Worm (Caenorhabditis elegans) whole organism, L4 larva: ENCODE data around the gene F55D1.1.

Source experiments
- F37D6.2 ChIP-seq: sonication (generic microtip); optimal IDR thresholded peaks from 2 replicates; lab custom pipeline; 2016; ENCODE audit warnings: mild to moderate bottlenecking, missing genetic modification characterization, missing compliant biosample characterization
- F49E8.2 ChIP-seq: sonication (generic microtip); optimal IDR thresholded peaks from 2 replicates; lab custom pipeline; 2016; ENCODE audit warnings: missing compliant biosample characterization, mild to moderate bottlenecking, missing genetic modification characterization, borderline replicate concordance
- T20F7.1 ChIP-seq: fragments of 200-800 bp; sonication (Bioruptor generic); optimal IDR thresholded peaks from 2 replicates; lab custom pipeline; 2018; ENCODE audit warnings: mild to moderate bottlenecking, missing genetic modification characterization, missing compliant biosample characterization
- Y48G9A.11 ChIP-seq: fragments of 200-800 bp; sonication (Bioruptor generic); IDR thresholded peaks from 2 replicates; pipeline ENCODE4 v1.3.6; 2022; ENCODE audit warnings: missing genetic modification reagents, missing genetic modification characterization, missing compliant biosample characterization
- Y75B8A.6 ChIP-seq: fragments of 200-800 bp; sonication (Bioruptor generic); IDR thresholded peaks from 2 replicates; pipeline ENCODE4 v1.3.6; 2022; ENCODE audit warnings: missing genetic modification reagents, missing genetic modification characterization, missing compliant biosample characterization
- aha-1 ChIP-seq: fragments of 150-350 bp; peaks from one replicate; lab custom pipeline; 2014; ENCODE audit warnings: missing biosample characterization, missing genetic modification characterization
- attf-4 ChIP-seq: sonication (generic microtip); optimal IDR thresholded peaks from 3 replicates; lab custom pipeline; 2017; ENCODE audit warnings: missing biosample characterization, missing genetic modification characterization
- ceh-28 ChIP-seq: fragments of 150-350 bp; optimal IDR thresholded peaks from 2 replicates; lab custom pipeline; 2014; ENCODE audit warnings: missing biosample characterization, missing genetic modification reagents, missing genetic modification characterization
- ceh-44 ChIP-seq: fragments of 200-800 bp; sonication (Bioruptor generic); IDR thresholded peaks from 2 replicates; pipeline ENCODE4 v1.3.6; 2022; ENCODE audit warnings: missing genetic modification reagents, missing genetic modification characterization, missing compliant biosample characterization
- daf-12 ChIP-seq: fragments of 150-350 bp; optimal IDR thresholded peaks from 2 replicates; lab custom pipeline; 2014; ENCODE audit warnings: missing biosample characterization, missing genetic modification reagents, missing genetic modification characterization
- daf-16 ChIP-seq, 3 experiments: sonication (generic microtip); optimal IDR thresholded peaks; 2 replicates each; lab custom pipeline; 2016 to 2017; ENCODE audit warnings: missing genetic modification characterization in 3 of 3, missing genetic modification reagents in 3 of 3, mild to moderate bottlenecking in 2 of 3, missing compliant biosample characterization in 2 of 3, missing biosample characterization in 1 of 3, moderate library complexity in 1 of 3
- dmd-6 ChIP-seq: fragments of 200-800 bp; sonication (Bioruptor generic); IDR thresholded peaks from 2 replicates; pipeline ENCODE4 v1.3.6; 2022; ENCODE audit warnings: missing genetic modification reagents, missing genetic modification characterization, missing compliant biosample characterization
- dmd-8 ChIP-seq: fragments of 200-800 bp; sonication (Bioruptor generic); IDR thresholded peaks from 2 replicates; pipeline ENCODE4 v1.3.6; 2022; ENCODE audit warnings: missing genetic modification characterization, missing compliant biosample characterization
- dmd-9 ChIP-seq: fragments of 200-800 bp; sonication (Bioruptor generic); IDR thresholded peaks from 2 replicates; pipeline ENCODE4 v1.3.6; 2022; ENCODE audit warnings: missing genetic modification reagents, missing genetic modification characterization, missing compliant biosample characterization
- dpl-1 ChIP-seq: fragments of 150-350 bp; optimal IDR thresholded peaks from 2 replicates; lab custom pipeline; 2014; ENCODE audit warnings: missing biosample characterization, missing genetic modification reagents, missing genetic modification characterization
- dve-1 ChIP-seq: sonication (generic microtip); optimal IDR thresholded peaks from 2 replicates; lab custom pipeline; 2017; ENCODE audit warnings: antibody characterized with exemption, mild to moderate bottlenecking, missing genetic modification characterization, missing compliant biosample characterization; ENCODE audit not compliant: insufficient read depth
- hlh-11 ChIP-seq: fragments of 200-800 bp; sonication (Bioruptor generic); optimal IDR thresholded peaks from 2 replicates; lab custom pipeline; 2018; ENCODE audit warnings: mild to moderate bottlenecking, missing genetic modification characterization, missing compliant biosample characterization
- hlh-30 ChIP-seq: sonication (generic microtip); optimal IDR thresholded peaks from 2 replicates; lab custom pipeline; 2017; ENCODE audit warnings: antibody characterized with exemption, mild to moderate bottlenecking, missing genetic modification characterization, missing compliant biosample characterization; ENCODE audit not compliant: insufficient read depth
- jun-1 ChIP-seq: fragments of 150-350 bp; optimal IDR thresholded peaks from 2 replicates; lab custom pipeline; 2014; ENCODE audit warnings: missing biosample characterization, missing genetic modification reagents, missing genetic modification characterization
- lim-7 ChIP-seq: fragments of 200-800 bp; sonication (Bioruptor generic); IDR thresholded peaks from 2 replicates; pipeline ENCODE4 v1.3.6; 2022; ENCODE audit warnings: missing genetic modification characterization, missing compliant biosample characterization
- lin-29 ChIP-seq: fragments of 200-800 bp; sonication (Bioruptor generic); IDR thresholded peaks from 2 replicates; pipeline ENCODE4 v1.3.6; 2022; ENCODE audit warnings: missing genetic modification reagents, missing genetic modification characterization, missing compliant biosample characterization
- lin-38 ChIP-seq: fragments of 200-800 bp; sonication (Bioruptor generic); IDR thresholded peaks from 2 replicates; pipeline ENCODE4 v1.3.6; 2022; ENCODE audit warnings: missing genetic modification reagents, missing genetic modification characterization, missing compliant biosample characterization
- lsy-2 ChIP-seq, 2 experiments: fragments of 150-350 bp in 1 of 2; sonication (generic microtip) in 1 of 2; optimal IDR thresholded peaks; 2 replicates each; lab custom pipeline; 2014 to 2017; ENCODE audit warnings: missing biosample characterization in 2 of 2, missing genetic modification characterization in 2 of 2
- madf-9 ChIP-seq: fragments of 200-800 bp; sonication (Bioruptor generic); conservative IDR thresholded peaks from 2 replicates; pipeline ENCODE4 v1.3.6; 2022; ENCODE audit warnings: missing genetic modification reagents, missing genetic modification characterization, missing compliant biosample characterization
- mep-1 ChIP-seq: fragments of 150-350 bp; sonication (generic microtip); optimal IDR thresholded peaks from 3 replicates; lab custom pipeline; 2014; ENCODE audit warnings: missing biosample characterization, missing genetic modification characterization
- mes-2 ChIP-seq: sonication (generic microtip); optimal IDR thresholded peaks from 2 replicates; lab custom pipeline; 2016; ENCODE audit warnings: missing genotype, mild to moderate bottlenecking, missing genetic modification characterization, missing compliant biosample characterization; ENCODE audit not compliant: poor library complexity, severe bottlenecking
- mxl-2 ChIP-seq: fragments of 200-800 bp; sonication (Bioruptor generic); conservative IDR thresholded peaks from 2 replicates; pipeline ENCODE4 v1.3.6; 2022; ENCODE audit warnings: missing genetic modification reagents, missing genetic modification characterization, missing compliant biosample characterization
- nhr-102 ChIP-seq: sonication (generic microtip); optimal IDR thresholded peaks from 2 replicates; lab custom pipeline; 2016; ENCODE audit warnings: mild to moderate bottlenecking, missing genetic modification characterization, moderate library complexity, missing compliant biosample characterization
- nhr-237 ChIP-seq: sonication (generic microtip); optimal IDR thresholded peaks from 2 replicates; lab custom pipeline; 2017; ENCODE audit warnings: missing biosample characterization, missing genetic modification characterization
- nhr-28 ChIP-seq: fragments of 150-350 bp; optimal IDR thresholded peaks from 2 replicates; lab custom pipeline; 2014; ENCODE audit warnings: missing biosample characterization, missing genetic modification characterization
- nhr-42 ChIP-seq: fragments of 200-800 bp; sonication (Bioruptor generic); IDR thresholded peaks from 2 replicates; pipeline ENCODE4 v1.3.6; 2022; ENCODE audit warnings: missing genetic modification characterization, missing compliant biosample characterization
- nhr-48 ChIP-seq: sonication (generic microtip); optimal IDR thresholded peaks from 2 replicates; lab custom pipeline; 2016; ENCODE audit warnings: mild to moderate bottlenecking, missing genetic modification characterization, missing compliant biosample characterization
- nhr-6 ChIP-seq: fragments of 150-350 bp; optimal IDR thresholded peaks from 2 replicates; lab custom pipeline; 2014; ENCODE audit warnings: missing biosample characterization, missing genetic modification characterization
- nhr-76 ChIP-seq: fragments of 150-350 bp; optimal IDR thresholded peaks from 2 replicates; lab custom pipeline; 2014; ENCODE audit warnings: missing biosample characterization, missing genetic modification characterization
- pha-4 ChIP-seq, 2 experiments: fragments of 150-350 bp in 1 of 2; fragments of 200-800 bp in 1 of 2; sonication (Bioruptor generic) in 1 of 2; IDR thresholded peaks in 1 of 2; optimal IDR thresholded peaks in 1 of 2; 2 replicates each; pipeline versions ENCODE4 v1.3.6 to Lab custom; 2014 to 2022; ENCODE audit warnings: missing genetic modification characterization in 2 of 2, missing genetic modification reagents in 2 of 2, missing biosample characterization in 1 of 2, missing compliant biosample characterization in 1 of 2
- php-3 ChIP-seq: fragments of 200-800 bp; sonication (Bioruptor generic); IDR thresholded peaks from 2 replicates; pipeline ENCODE4 v1.3.6; 2022; ENCODE audit warnings: missing genetic modification reagents, missing genetic modification characterization, missing compliant biosample characterization
- pqm-1 ChIP-seq: sonication (generic microtip); optimal IDR thresholded peaks from 2 replicates; lab custom pipeline; 2017; ENCODE audit warnings: missing biosample characterization, missing genetic modification characterization
- rbr-2 ChIP-seq: sonication (generic microtip); optimal IDR thresholded peaks from 2 replicates; lab custom pipeline; 2016; ENCODE audit warnings: missing genotype, missing genetic modification characterization, missing compliant biosample characterization
- sdz-12 ChIP-seq: fragments of 200-800 bp; sonication (Bioruptor generic); optimal IDR thresholded peaks from 2 replicates; lab custom pipeline; 2018; ENCODE audit warnings: mild to moderate bottlenecking, missing genetic modification characterization, missing compliant biosample characterization
- spr-1 ChIP-seq: sonication (generic microtip); optimal IDR thresholded peaks from 2 replicates; lab custom pipeline; 2016; ENCODE audit warnings: mild to moderate bottlenecking, missing genetic modification characterization, missing compliant biosample characterization
- spr-3 ChIP-seq: fragments of 200-800 bp; sonication (Bioruptor generic); optimal IDR thresholded peaks from 2 replicates; lab custom pipeline; 2018; ENCODE audit warnings: mild to moderate bottlenecking, missing genetic modification characterization, missing compliant biosample characterization
- unc-130 ChIP-seq: sonication (generic microtip); optimal IDR thresholded peaks from 2 replicates; lab custom pipeline; 2016; ENCODE audit warnings: missing genetic modification reagents, missing genetic modification characterization, missing compliant biosample characterization
- unc-39 ChIP-seq: sonication (generic microtip); optimal IDR thresholded peaks from 2 replicates; lab custom pipeline; 2017; ENCODE audit warnings: missing biosample characterization, missing genetic modification characterization
- vab-7 ChIP-seq: fragments of 200-800 bp; sonication (Bioruptor generic); IDR thresholded peaks from 2 replicates; pipeline ENCODE4 v1.3.6; 2022; ENCODE audit warnings: missing genetic modification reagents, missing genetic modification characterization, missing compliant biosample characterization
- zag-1 ChIP-seq: fragments of 150-350 bp; optimal IDR thresholded peaks from 2 replicates; lab custom pipeline; 2014; ENCODE audit warnings: missing biosample characterization, missing genetic modification characterization

Gene F55D1.1

ce11 chrX:5479876-5480580 lies 9.6 kb upstream of the F55D1.1 start:
- TF ChIP-seq F37D6.2 = no peak
- TF ChIP-seq zag-1 (tag; lab: Kevin White, UChicago) = no peak
- peak in 1 of 2 experiments; percentile 4 for TF ChIP-seq lsy-2 (tag; optimal IDR thresholded peaks at IDR 0.05; lab: Kevin White, UChicago)
- peak; percentile 46 for TF ChIP-seq nhr-28 (tag; lab: Kevin White, UChicago)
- TF ChIP-seq daf-12 (tag; lab: Kevin White, UChicago) = no peak
- peak; percentile 34 for TF ChIP-seq hlh-30 (tag; lab: Kevin White, UChicago)
- peak; percentile 60 for TF ChIP-seq pqm-1 (tag; lab: Kevin White, UChicago)
- TF ChIP-seq hlh-11 = peak; percentile 49
- TF ChIP-seq ceh-44 (GFP tag; lab: Robert Waterston, UW) = no peak
- peak; percentile 35 for TF ChIP-seq mes-2 (tag; lab: Kevin White, UChicago)
- peak; percentile 14 for TF ChIP-seq rbr-2 (tag; lab: Kevin White, UChicago)
- peak; percentile 58; the same call in 1 of the 2 replicates for TF ChIP-seq dmd-6 (GFP tag; lab: Robert Waterston, UW)
- peak; percentile 53 for TF ChIP-seq nhr-6 (tag; lab: Kevin White, UChicago)
- no peak for TF ChIP-seq dpl-1
- TF ChIP-seq mep-1 (tag; lab: Kevin White, UChicago) = peak; percentile 33
- TF ChIP-seq jun-1 = peak; percentile 10
- TF ChIP-seq daf-16 (GFP tag; optimal IDR thresholded peaks at IDR 0.05; lab: Kevin White, UChicago) = no peak
- TF ChIP-seq daf-16 (tag; optimal IDR thresholded peaks at IDR 0.05; lab: Kevin White, UChicago) = peak; percentile 80
- peak; percentile 92 for TF ChIP-seq aha-1 (tag; lab: Kevin White, UChicago)
- TF ChIP-seq dve-1 (tag; lab: Kevin White, UChicago) = peak; percentile 45
- TF ChIP-seq, all 104 proteins: peak for 14

ce11 chrX:5485284-5485927 lies 4.2 kb upstream of the F55D1.1 start:
- TF ChIP-seq dpl-1 (no peak), F49E8.2 (tag; lab: Kevin White, UChicago) (no peak), Y75B8A.6 (no peak), dmd-6 (GFP tag; lab: Robert Waterston, UW) (no peak), dve-1 (tag; lab: Kevin White, UChicago) (peak; percentile 3), php-3 (no peak), spr-3 (GFP tag; lab: Kevin White, UChicago) (no peak), unc-130 (GFP tag; lab: Kevin White, UChicago) (no peak), nhr-28 (tag; lab: Kevin White, UChicago) (no peak), nhr-237 (no peak), vab-7 (GFP tag; lab: Robert Waterston, UW) (0 out of 2 replicates have a peak, but pooled peaks have one; percentile 36), nhr-6 (tag; lab: Kevin White, UChicago) (no peak), lim-7 (GFP tag; lab: Robert Waterston, UW) (peak; percentile 59), nhr-48 (tag; lab: Kevin White, UChicago) (no peak), dmd-8 (no peak), spr-1 (tag; lab: Kevin White, UChicago) (no peak), mxl-2 (GFP tag; lab: Robert Waterston, UW) (no peak), dmd-9 (GFP tag; lab: Robert Waterston, UW) (no peak), unc-39 (tag; lab: Kevin White, UChicago) (no peak), attf-4 (tag; lab: Kevin White, UChicago) (no peak), daf-12 (tag; lab: Kevin White, UChicago) (no peak), Y48G9A.11 (no peak), madf-9 (GFP tag; lab: Robert Waterston, UW) (no peak), nhr-102 (tag; lab: Kevin White, UChicago) (peak; percentile 17), ceh-28 (tag; lab: Kevin White, UChicago) (no peak), lin-38 (GFP tag; lab: Robert Waterston, UW) (peak; percentile 59), nhr-76 (tag; lab: Kevin White, UChicago) (no peak), T20F7.1 (GFP tag; lab: Kevin White, UChicago) (peak; percentile 26), lin-29 (no peak), sdz-12 (no peak), rbr-2 (tag; lab: Kevin White, UChicago) (no peak), nhr-42 (GFP tag; lab: Robert Waterston, UW) (0 out of 2 replicates have a peak, but pooled peaks have one; percentile 9), aha-1 (tag; lab: Kevin White, UChicago) (no peak), pha-4 (GFP tag; IDR thresholded peaks at IDR 0.05; lab: Robert Waterston, UW) (no peak; the same call in 1 of the 2 replicates), pha-4 (tag; optimal IDR thresholded peaks at IDR 0.05; lab: Kevin White, UChicago) (no peak)
